Worm (Caenorhabditis elegans): ENCODE results near the gene Y57G11B.5.

The Y57G11B.5 gene

ce11 chrIV:14617985-14618384 lies 43.4 kb downstream of the Y57G11B.5 start:
- no peak for TF ChIP-seq elt-2 (tag; optimal IDR thresholded peaks at IDR 0.05)

- TF ChIP-seq ceh-16 (tag; optimal IDR thresholded peaks at IDR 0.05), result no peak
- TF ChIP-seq ama-1 (optimal IDR thresholded peaks at IDR 0.05), result peak; percentile 8
Measured at ce11 chrIV:14618551-14618950, 43.9 kb downstream of the Y57G11B.5 start.

- TF ChIP-seq nhr-11 (tag; optimal IDR thresholded peaks at IDR 0.05), result no peak
- peak; percentile 2 for TF ChIP-seq pha-4 (tag; optimal IDR thresholded peaks at IDR 0.05)
- peak; percentile 41 for TF ChIP-seq elt-2 (tag; optimal IDR thresholded peaks at IDR 0.05)
Measured at ce11 chrIV:14620042-14620441, 45.4 kb downstream of the Y57G11B.5 start.

ce11 chrIV:14620543-14620942 lies 45.9 kb downstream of the Y57G11B.5 start:
- TF ChIP-seq ztf-4 (tag; optimal IDR thresholded peaks at IDR 0.05) (peak; percentile 39), hmg-11 (tag; optimal IDR thresholded peaks at IDR 0.05) (peak; percentile 28), ama-1 (optimal IDR thresholded peaks at IDR 0.05) (peak; percentile 27), nhr-11 (tag; optimal IDR thresholded peaks at IDR 0.05) (peak; percentile 12), lin-15B (tag; optimal IDR thresholded peaks at IDR 0.05) (peak; percentile 38), pqm-1 (tag; optimal IDR thresholded peaks at IDR 0.05) (peak; percentile 74), mdl-1 (tag; optimal IDR thresholded peaks at IDR 0.05) (peak; percentile 49), nfya-1 (tag; optimal IDR thresholded peaks at IDR 0.05; ENCODE audit: insufficient read depth) (peak; percentile 82), lin-39 (tag; optimal IDR thresholded peaks at IDR 0.05) (peak; percentile 54), nhr-237 (tag; optimal IDR thresholded peaks at IDR 0.05) (no peak), snpc-4 (tag; optimal IDR thresholded peaks at IDR 0.05) (peak; percentile 62), R02D3.7 (tag; optimal IDR thresholded peaks at IDR 0.05) (no peak), elt-2 (tag; optimal IDR thresholded peaks at IDR 0.05) (no peak), nhr-43 (tag; optimal IDR thresholded peaks at IDR 0.05; ENCODE audit: poor library complexity, severe bottlenecking) (no peak), skn-1 (tag; optimal IDR thresholded peaks at IDR 0.05) (peak; percentile 57), pha-4 (tag; optimal IDR thresholded peaks at IDR 0.05) (peak; percentile 84)

- TF ChIP-seq unc-62 (GFP tag; optimal IDR thresholded peaks at IDR 0.05) (no peak), ceh-82 (tag; optimal IDR thresholded peaks at IDR 0.05) (no peak), eor-1 (tag; optimal IDR thresholded peaks at IDR 0.05) (no peak), fos-1 (tag; optimal IDR thresholded peaks at IDR 0.05) (no peak), R02D3.7 (tag; optimal IDR thresholded peaks at IDR 0.05) (no peak)
Measured at ce11 chrIV:14621117-14621516, 46.5 kb downstream of the Y57G11B.5 start.

ce11 chrIV:14622109-14622508 lies 47.5 kb downstream of the Y57G11B.5 start:
- TF ChIP-seq daf-12 (tag; optimal IDR thresholded peaks at IDR 0.05) (no peak), pqm-1 (tag; optimal IDR thresholded peaks at IDR 0.05) (no peak), mml-1 (tag; optimal IDR thresholded peaks at IDR 0.05) (no peak), lin-39 (tag; optimal IDR thresholded peaks at IDR 0.05) (peak; percentile 66), ztf-4 (tag; optimal IDR thresholded peaks at IDR 0.05) (no peak), nhr-11 (tag; optimal IDR thresholded peaks at IDR 0.05) (peak; percentile 61), ceh-16 (tag; optimal IDR thresholded peaks at IDR 0.05) (no peak), tbx-2 (tag; optimal IDR thresholded peaks at IDR 0.05) (no peak), elt-2 (tag; optimal IDR thresholded peaks at IDR 0.05) (no peak), nfya-1 (tag; optimal IDR thresholded peaks at IDR 0.05; ENCODE audit: insufficient read depth) (peak; percentile 41)
